Fruit fly (Drosophila melanogaster): Measurements from ENCODE around the gene CG4935.
A peak's percentile ranks its signal among the peaks of the same experiment; 100 is the strongest.

The CG4935 gene

DNA sequence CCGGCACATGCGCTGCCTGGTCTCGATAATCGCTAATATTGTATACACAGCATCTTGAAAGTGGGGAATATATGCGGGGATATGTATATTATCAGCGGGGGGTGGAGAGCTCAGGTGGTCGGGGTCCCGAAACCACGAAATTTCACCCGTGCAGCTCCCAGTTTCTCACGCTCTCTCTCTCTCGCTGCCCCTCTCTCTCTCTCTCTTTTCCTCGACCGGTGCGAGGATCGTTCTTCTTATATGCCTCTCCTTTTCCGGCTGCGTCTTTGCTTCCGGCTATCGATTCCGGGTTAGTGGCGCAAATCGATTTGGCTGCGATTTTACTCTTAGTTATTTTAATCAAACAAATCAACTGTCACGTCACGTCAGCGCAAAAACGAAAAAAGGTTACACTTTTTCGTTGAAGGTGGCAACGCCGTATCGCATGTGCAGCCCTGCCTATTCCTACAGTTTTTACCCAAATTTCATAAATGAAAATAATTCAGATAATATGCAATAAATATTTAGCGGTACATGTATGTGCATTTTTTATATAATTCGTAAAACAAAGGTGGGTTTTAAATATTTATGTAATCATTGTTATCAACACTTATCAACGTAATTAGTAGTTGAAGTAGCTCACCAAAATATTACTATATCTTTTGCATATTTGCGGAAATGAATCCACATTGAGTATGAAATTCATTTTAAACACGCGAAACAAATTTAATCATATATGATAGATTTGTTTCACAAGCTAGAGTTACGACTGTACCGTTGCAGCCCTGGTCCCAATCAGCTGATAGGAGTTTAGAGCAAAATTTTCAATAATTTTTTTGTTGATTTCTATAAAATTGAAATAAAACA, 37.7 kb downstream of the CG4935 start, which contains the start of the genes heix and CG17328 (continued):
- TF ChIP-seq CG17385 (GFP tag; optimal IDR thresholded peaks at IDR 0.05): peak; percentile 58
- no peak for TF ChIP-seq Hr39 (optimal IDR thresholded peaks at IDR 0.05)
- TF ChIP-seq CG10565 (GFP tag; optimal IDR thresholded peaks at IDR 0.05): no peak
- no peak for TF ChIP-seq pfk (GFP tag; optimal IDR thresholded peaks at IDR 0.05)
- TF ChIP-seq mirr (GFP tag; optimal IDR thresholded peaks at IDR 0.05): peak; percentile 37
- peak in 1 of 2 experiments; percentile 61 for TF ChIP-seq bsh (GFP tag; optimal IDR thresholded peaks at IDR 0.05)
- TF ChIP-seq tna (GFP tag; IDR thresholded peaks at IDR 0.05; ENCODE audit: partially characterized antibody): no peak
- peak; percentile 79 for TF ChIP-seq phol (tag; optimal IDR thresholded peaks at IDR 0.05)
- TF ChIP-seq pita (GFP tag; optimal IDR thresholded peaks at IDR 0.05): no peak
- peak; percentile 68 for TF ChIP-seq ttk (GFP tag; IDR thresholded peaks at IDR 0.05)
- TF ChIP-seq Scr (GFP tag; IDR thresholded peaks at IDR 0.05; ENCODE audit: partially characterized antibody): no peak
- no peak for TF ChIP-seq salm (tag; optimal IDR thresholded peaks at IDR 0.05)
- TF ChIP-seq Fer1 (GFP tag; optimal IDR thresholded peaks at IDR 0.05): peak; percentile 55
- TF ChIP-seq wor (GFP tag; IDR thresholded peaks at IDR 0.05): peak; percentile 41; the same call in 1 of the 2 replicates
- no peak for TF ChIP-seq TFAM (GFP tag; optimal IDR thresholded peaks at IDR 0.05)
- peak; percentile 70 for TF ChIP-seq CG18262 (tag; optimal IDR thresholded peaks at IDR 0.05)
- TF ChIP-seq otp (GFP tag; IDR thresholded peaks at IDR 0.05): no peak; the same call in 1 of the 3 replicates
- no peak for TF ChIP-seq CG10321 (GFP tag; IDR thresholded peaks at IDR 0.05)
- TF ChIP-seq ac (GFP tag; optimal IDR thresholded peaks at IDR 0.05): no peak
- peak; percentile 58 for TF ChIP-seq shn (GFP tag; optimal IDR thresholded peaks at IDR 0.05)
- peak; percentile 77 for TF ChIP-seq CG4424 (GFP tag; optimal IDR thresholded peaks at IDR 0.05)
- peak; percentile 21 for TF ChIP-seq Dp (GFP tag; optimal IDR thresholded peaks at IDR 0.05)
- TF ChIP-seq Lhr (GFP tag; optimal IDR thresholded peaks at IDR 0.05): no peak
- peak; percentile 72 for TF ChIP-seq CG9215 (GFP tag; IDR thresholded peaks at IDR 0.05)
- TF ChIP-seq CG1792 (GFP tag; optimal IDR thresholded peaks at IDR 0.05): peak; percentile 1
- peak; percentile 73 for TF ChIP-seq Hr3 (GFP tag; optimal IDR thresholded peaks at IDR 0.05)
- peak; percentile 59 for TF ChIP-seq Six4 (GFP tag; optimal IDR thresholded peaks at IDR 0.05)
- no peak for TF ChIP-seq D19A (tag; optimal IDR thresholded peaks at IDR 0.05)
- no peak for TF ChIP-seq CG16779 (GFP tag; IDR thresholded peaks at IDR 0.05)
- TF ChIP-seq az2 (GFP tag; optimal IDR thresholded peaks at IDR 0.05): peak; percentile 78
- peak; percentile 42 for TF ChIP-seq CG17568 (GFP tag; optimal IDR thresholded peaks at IDR 0.05)
- TF ChIP-seq Abd-B (GFP tag; optimal IDR thresholded peaks at IDR 0.05): no peak
- peak; percentile 71 for TF ChIP-seq CG17829 (tag; optimal IDR thresholded peaks at IDR 0.05)
- peak; percentile 70 for TF ChIP-seq Sox100B (GFP tag; optimal IDR thresholded peaks at IDR 0.05)
- TF ChIP-seq CG2875 (GFP tag; optimal IDR thresholded peaks at IDR 0.05): no peak
- TF ChIP-seq Optix (GFP tag; IDR thresholded peaks at IDR 0.05): no peak
- peak; percentile 94 for TF ChIP-seq sens (GFP tag)
- peak; percentile 89 for TF ChIP-seq CG9932 (GFP tag; IDR thresholded peaks at IDR 0.05)
- TF ChIP-seq CG17328 (GFP tag; IDR thresholded peaks at IDR 0.05): peak; percentile 85
- peak; percentile 74 for TF ChIP-seq Ets97D (GFP tag; optimal IDR thresholded peaks at IDR 0.05)
- TF ChIP-seq CG3407 (GFP tag; optimal IDR thresholded peaks at IDR 0.05): peak; percentile 37
- peak; percentile 52 for TF ChIP-seq Rx (GFP tag; IDR thresholded peaks at IDR 0.05)
- no peak for TF ChIP-seq CG11504 (tag; optimal IDR thresholded peaks at IDR 0.05)
- TF ChIP-seq lov (optimal IDR thresholded peaks at IDR 0.05): no peak
- TF ChIP-seq lov (GFP tag; IDR thresholded peaks at IDR 0.05): no peak
- no peak for TF ChIP-seq ash1 (GFP tag; optimal IDR thresholded peaks at IDR 0.05)
- peak; percentile 39 for TF ChIP-seq Sry-δ (GFP tag; optimal IDR thresholded peaks at IDR 0.05)
- no peak for TF ChIP-seq run (tag; optimal IDR thresholded peaks at IDR 0.05)
- TF ChIP-seq rib (GFP tag; IDR thresholded peaks at IDR 0.05): 0 out of 2 replicates have a peak, but pooled peaks have one; percentile 36
- peak; percentile 50 for TF ChIP-seq jumu (GFP tag; optimal IDR thresholded peaks at IDR 0.05)
